Worm (Caenorhabditis elegans): ENCODE data around the gene W03F9.2.

DNA sequence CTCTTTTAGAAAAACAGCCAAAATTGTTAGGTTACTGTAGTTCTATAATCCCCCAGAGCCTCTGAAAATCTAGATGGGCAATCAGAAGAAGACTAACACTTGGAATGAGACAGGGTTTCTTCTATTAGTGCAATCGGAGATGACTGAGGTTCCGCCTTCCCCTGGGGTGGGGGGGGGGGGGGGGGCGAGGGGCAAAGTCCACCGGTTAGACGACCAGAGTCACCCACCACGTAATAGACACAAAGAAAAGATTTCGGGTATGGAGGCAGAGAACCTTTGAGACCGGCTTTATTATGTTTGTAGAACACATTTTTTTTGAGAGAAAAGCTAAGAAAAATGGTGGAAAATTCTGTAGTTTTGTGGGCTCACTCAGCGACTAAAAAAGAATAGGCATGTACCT, 24.3 kb upstream of the W03F9.2 start:
- TF ChIP-seq hlh-1 (tag; optimal IDR thresholded peaks at IDR 0.05): no peak
- no peak for TF ChIP-seq nhr-12 (tag; optimal IDR thresholded peaks at IDR 0.05)
- TF ChIP-seq nhr-237 (tag; optimal IDR thresholded peaks at IDR 0.05): peak; percentile 14
- TF ChIP-seq mls-2 (tag; optimal IDR thresholded peaks at IDR 0.05): no peak
- TF ChIP-seq nhr-28 (tag; optimal IDR thresholded peaks at IDR 0.05): no peak
- no peak for TF ChIP-seq unc-120 (tag; optimal IDR thresholded peaks at IDR 0.05; ENCODE audit: poor library complexity, severe bottlenecking)
- no peak for TF ChIP-seq snpc-4 (tag; optimal IDR thresholded peaks at IDR 0.05)
- TF ChIP-seq elt-3 (tag; optimal IDR thresholded peaks at IDR 0.05): no peak
- TF ChIP-seq M03D4.4 (tag; optimal IDR thresholded peaks at IDR 0.05): peak; percentile 25
- no peak for TF ChIP-seq lin-13 (tag; optimal IDR thresholded peaks at IDR 0.05)
